Worm (Caenorhabditis elegans) whole organism, mixed stage, embryonic: ENCODE results near the gene bgal-2.

ENCODE experiments used
- lsy-2 ChIP-seq: fragments of 150-350 bp; optimal IDR thresholded peaks from 2 replicates; lab custom pipeline; 2014; ENCODE audit warnings: missing biosample characterization, missing genetic modification characterization
- nhr-237 ChIP-seq: fragments of 150-350 bp; optimal IDR thresholded peaks from 2 replicates; lab custom pipeline; 2014; ENCODE audit warnings: missing biosample characterization, missing genetic modification characterization
- unc-62 ChIP-seq: fragments of 150-350 bp; optimal IDR thresholded peaks from 2 replicates; lab custom pipeline; 2014; ENCODE audit warnings: missing biosample characterization, missing genetic modification reagents, missing genetic modification characterization

ce11 chrX:6813025-6813424 is 28.8 kb downstream of the bgal-2 start:
- TF ChIP-seq nhr-237 (tag; lab: Kevin White, UChicago) (no peak), unc-62 (GFP tag; lab: Kevin White, UChicago) (no peak), lsy-2 (tag; lab: Kevin White, UChicago) (no peak)
